Fruit fly (Drosophila melanogaster) whole organism, embryonic: ENCODE results near the gene Hph.

ENCODE experiments used
- CG13894 ChIP-seq: fragments of 200-800 bp; sonication (Bioruptor generic); optimal IDR thresholded peaks from 3 replicates; lab custom pipeline; 2018; ENCODE audit warnings: missing biosample characterization, mild to moderate bottlenecking, missing genetic modification characterization, moderate library complexity
- CG18764 ChIP-seq: fragments of 200-800 bp; sonication (Bioruptor generic); optimal IDR thresholded peaks from 3 replicates; lab custom pipeline; 2016; ENCODE audit warnings: missing biosample characterization, missing genetic modification characterization
- CG6175 ChIP-seq: fragments of 200-800 bp; sonication (Bioruptor generic); IDR thresholded peaks from 3 replicates; pipeline ENCODE4 v1.3.6; 2022; ENCODE audit warnings: missing biosample characterization, missing genetic modification characterization
- h ChIP-seq: fragments of >200 bp; optimal IDR thresholded peaks from 2 replicates; lab custom pipeline; 2017
- lab ChIP-seq: fragments of 200-800 bp; sonication (Bioruptor generic); optimal IDR thresholded peaks from 3 replicates; lab custom pipeline; 2017; ENCODE audit warnings: missing biosample characterization, missing genetic modification characterization, mild to moderate bottlenecking, moderate library complexity, missing genetic modification reagents
- vnd ChIP-seq: fragments of 200-800 bp; sonication (Bioruptor generic); IDR thresholded peaks from 3 replicates; pipeline ENCODE4 v1.3.6; 2022; ENCODE audit warnings: missing biosample characterization, missing genetic modification characterization; ENCODE audit not compliant: partially characterized antibody

DNA sequence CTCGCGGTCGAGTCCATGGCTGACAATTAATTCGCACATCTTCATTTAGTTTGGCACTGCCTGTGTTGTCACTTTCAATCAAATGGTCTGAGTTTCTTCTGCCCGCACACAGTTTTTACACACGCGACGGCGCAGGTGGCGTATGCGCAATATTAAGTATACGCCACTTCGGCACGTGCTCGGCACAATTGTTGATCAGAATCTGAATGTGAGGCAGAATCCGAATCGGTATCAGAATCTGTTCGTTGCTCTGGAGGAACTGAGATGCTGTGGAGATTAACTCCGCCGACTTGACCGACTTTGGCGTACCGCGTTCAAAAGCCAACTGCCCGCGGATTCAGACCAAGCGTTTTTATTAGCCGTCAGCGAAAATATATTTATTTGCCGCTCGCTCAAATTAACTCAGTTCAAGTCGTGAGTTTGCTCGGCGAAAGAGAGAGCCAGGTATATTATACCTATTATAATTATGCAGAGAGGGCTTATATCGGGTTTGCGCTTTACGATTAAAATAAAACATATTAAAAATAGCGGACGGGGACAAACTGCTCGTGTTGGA is 22.9 kb downstream of the Hph start:
- no peak for TF ChIP-seq vnd
- TF ChIP-seq CG13894, result peak; percentile 32
- TF ChIP-seq CG18764 (GFP tag; lab: Kevin White, UChicago), result no peak
- TF ChIP-seq CG6175 (GFP tag; lab: Robert Waterston, UW), result no peak
- no peak for TF ChIP-seq h (lab: Kevin White, UChicago)
- TF ChIP-seq lab (GFP tag; lab: Kevin White, UChicago), result no peak
